Worm (Caenorhabditis elegans) whole organism, midembryonic: Measurements from ENCODE around the gene rrsr-1.

ENCODE experiments used
- T22C8.4 ChIP-seq: fragments of 200-800 bp; sonication (Bioruptor generic); IDR thresholded peaks from 2 replicates; pipeline ENCODE4 v1.3.6; 2022; ENCODE audit warnings: missing genetic modification characterization, missing compliant biosample characterization
- cog-1 ChIP-seq: sonication (generic microtip); optimal IDR thresholded peaks from 2 replicates; lab custom pipeline; 2016; ENCODE audit warnings: missing genetic modification characterization, missing compliant biosample characterization
- flt-1 ChIP-seq: fragments of 200-800 bp; sonication (Bioruptor generic); IDR thresholded peaks from 2 replicates; pipeline ENCODE4 v1.3.6; 2022; ENCODE audit warnings: missing genetic modification characterization, missing compliant biosample characterization
- tab-1 ChIP-seq: fragments of 200-800 bp; sonication (Bioruptor generic); IDR thresholded peaks from 2 replicates; pipeline ENCODE4 v1.3.6; 2022; ENCODE audit warnings: missing genetic modification characterization, missing compliant biosample characterization
- ztf-23 ChIP-seq: fragments of 200-800 bp; sonication (Bioruptor generic); IDR thresholded peaks from 2 replicates; pipeline ENCODE4 v1.3.6; 2022; ENCODE audit warnings: missing genetic modification reagents, missing genetic modification characterization, missing compliant biosample characterization
- ztf-29 ChIP-seq: fragments of 200-800 bp; sonication (Bioruptor generic); IDR thresholded peaks from 2 replicates; pipeline ENCODE4 v1.3.6; 2022; ENCODE audit warnings: missing genetic modification reagents, missing genetic modification characterization, missing compliant biosample characterization

ce11 chrV:14462653-14463052 lies 37.8 kb upstream of the rrsr-1 start:
- TF ChIP-seq tab-1 (GFP tag; lab: Robert Waterston, UW) (no peak), T22C8.4 (GFP tag; lab: Robert Waterston, UW) (no peak), cog-1 (tag; lab: Kevin White, UChicago) (no peak), flt-1 (GFP tag; lab: Robert Waterston, UW) (no peak), ztf-23 (GFP tag; lab: Robert Waterston, UW) (no peak), ztf-29 (GFP tag; lab: Robert Waterston, UW) (no peak)
